Fruit fly (Drosophila melanogaster) whole organism: ENCODE data around the gene CG16826.

Experiments used
- CG8478 ChIP-seq: fragments of >200 bp; optimal IDR thresholded peaks from 2 replicates; lab custom pipeline; 2018; ENCODE audit warnings: inconsistent platforms
- Dll ChIP-seq: fragments of >200 bp; optimal IDR thresholded peaks from 2 replicates; lab custom pipeline; 2017
- EcR ChIP-seq, 2 experiments: fragments of >200 bp; optimal IDR thresholded peaks; 2 replicates each; lab custom pipeline; 2017; ENCODE audit warnings: missing biosample characterization in 2 of 2, missing genetic modification characterization in 2 of 2, missing genetic modification reagents in 2 of 2
- pan ChIP-seq: fragments of >200 bp; optimal IDR thresholded peaks from 2 replicates; lab custom pipeline; 2017
- psq ChIP-seq: fragments of >200 bp; optimal IDR thresholded peaks from 2 replicates; lab custom pipeline; 2017
- usp ChIP-seq: fragments of >200 bp; optimal IDR thresholded peaks from 2 replicates; lab custom pipeline; 2017; ENCODE audit warnings: missing biosample characterization, missing genetic modification characterization, mixed read lengths

CG16826 gene

dm6 chr2L:13361465-13361864, 13.9 kb downstream of the CG16826 start, which contains the start of gene CG9377:
CG9377 (minus strand) TSS chr2L:13361565.
- TF ChIP-seq pan (lab: Kevin White, UChicago), result no peak
- no peak for TF ChIP-seq usp
- TF ChIP-seq Dll (lab: Kevin White, UChicago), result no peak
- no peak for TF ChIP-seq psq (lab: Kevin White, UChicago)
- no peak for TF ChIP-seq CG8478
- no peak for TF ChIP-seq EcR (GFP tag; optimal IDR thresholded peaks at IDR 0.05; lab: Kevin White, UChicago)

DNA sequence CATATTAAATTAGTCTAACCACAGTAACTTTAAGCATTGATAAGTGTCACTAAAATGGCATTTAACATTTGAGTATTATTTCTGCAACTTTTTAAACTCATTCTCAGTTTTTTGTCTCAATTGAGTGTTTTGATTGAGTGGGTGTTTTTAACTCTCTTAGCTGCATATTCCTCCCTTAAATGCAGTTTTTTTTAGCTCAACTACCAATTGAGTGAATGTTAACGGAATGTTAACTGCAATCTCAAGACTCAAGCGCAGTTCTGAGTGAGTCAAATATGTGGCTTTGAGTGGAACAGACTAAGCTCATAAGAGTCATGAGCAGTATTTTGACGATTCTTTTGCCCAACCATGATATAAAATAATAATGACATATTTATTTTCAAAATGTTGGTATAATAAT, 15.4 kb downstream of the CG16826 start:
- TF ChIP-seq Dll (lab: Kevin White, UChicago) (no peak), usp (no peak), psq (lab: Kevin White, UChicago) (no peak), CG8478 (no peak), pan (lab: Kevin White, UChicago) (no peak), EcR (GFP tag; optimal IDR thresholded peaks at IDR 0.05; lab: Kevin White, UChicago) (no peak)

DNA sequence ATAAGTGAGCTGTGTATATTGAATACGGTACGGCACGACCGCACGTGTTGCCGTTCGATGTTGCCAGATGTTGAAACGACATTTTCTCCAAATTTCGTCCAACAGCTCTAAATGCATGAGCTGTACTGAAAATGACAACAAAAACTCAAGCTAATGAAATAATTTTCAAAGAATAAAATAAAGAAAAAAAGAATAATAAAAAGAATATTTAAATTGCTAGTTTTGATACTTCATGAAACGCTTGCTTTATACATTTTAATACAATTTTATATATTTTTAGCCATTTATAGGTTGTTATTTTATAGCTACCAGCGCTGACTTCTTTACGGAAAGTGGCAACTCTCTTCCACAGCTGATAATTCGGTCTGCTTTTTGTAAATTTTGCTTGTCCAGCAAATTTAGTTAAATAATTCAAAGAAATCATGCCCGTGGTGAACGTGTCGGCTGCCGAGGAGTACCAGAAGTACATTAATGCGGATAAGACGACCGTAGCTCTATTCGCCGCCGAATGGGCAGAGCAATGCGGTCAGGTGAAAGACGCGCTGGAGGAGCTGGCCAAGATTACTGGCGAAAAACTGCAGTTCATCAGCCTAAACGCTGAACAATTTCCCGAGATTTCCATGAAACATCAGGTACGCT, 18.7 kb downstream of the CG16826 start, which contains the start of the genes Nnp-1 and Grx3:
Nnp-1 (minus strand) TSS at position 81 of the 639 bp plus-strand sequence.
Grx3 (plus strand) TSS at position 339 of the 639 bp plus-strand sequence.
- TF ChIP-seq EcR (GFP tag; optimal IDR thresholded peaks at IDR 0.05; lab: Kevin White, UChicago) (no peak), pan (lab: Kevin White, UChicago) (no peak), usp (no peak), Dll (lab: Kevin White, UChicago) (no peak), CG8478 (no peak), psq (lab: Kevin White, UChicago) (no peak)

DNA sequence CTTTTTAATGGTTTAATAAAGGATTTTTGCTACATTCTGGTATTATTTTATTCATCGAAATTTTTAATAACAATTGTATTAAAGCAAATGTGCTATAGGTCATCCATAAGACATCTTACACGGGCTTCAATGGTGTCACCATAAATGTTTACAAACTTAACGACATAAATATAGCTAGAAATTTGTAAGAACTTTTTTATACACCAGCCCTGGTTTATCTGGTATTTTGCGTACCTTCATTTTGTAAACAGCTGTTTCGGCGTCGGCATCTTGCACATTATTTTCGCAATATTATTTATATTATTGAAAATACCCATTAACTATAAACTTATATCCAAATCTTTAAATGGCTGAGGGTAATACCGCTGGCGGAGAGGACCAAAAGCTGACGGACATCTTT, 19.8 kb downstream of the CG16826 start, which contains the start of gene Tap42:
Tap42 (plus strand) TSS at position 240 of the 400 bp plus-strand sequence.
- TF ChIP-seq pan (lab: Kevin White, UChicago) (no peak), CG8478 (no peak), EcR (GFP tag; optimal IDR thresholded peaks at IDR 0.05; lab: Kevin White, UChicago) (no peak), usp (no peak), psq (lab: Kevin White, UChicago) (no peak), Dll (lab: Kevin White, UChicago) (no peak)

DNA sequence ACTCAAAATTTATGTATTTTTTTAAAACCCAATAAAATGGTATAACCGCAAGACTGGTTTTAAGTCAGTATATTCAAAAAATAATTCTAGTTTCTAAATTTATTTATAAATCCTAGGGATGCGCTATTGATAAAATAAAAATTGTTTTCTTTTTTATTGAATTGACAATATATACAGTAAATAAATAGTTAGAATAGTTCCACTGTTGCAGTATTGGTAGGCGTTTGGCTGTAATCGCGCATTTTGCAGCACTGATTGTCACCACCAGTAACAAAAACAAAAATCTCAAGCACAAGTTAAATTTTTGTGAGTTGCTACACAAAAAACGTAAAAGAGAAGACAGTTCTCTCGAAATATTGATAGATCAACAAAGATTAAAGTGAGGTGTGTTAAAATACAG, 21.4 kb downstream of the CG16826 start, which contains the start of gene CG31855:
CG31855 (plus strand) TSS at position 265 of the 400 bp plus-strand sequence.
- no peak for TF ChIP-seq EcR (GFP tag; optimal IDR thresholded peaks at IDR 0.05; lab: Kevin White, UChicago)
- no peak for TF ChIP-seq Dll (lab: Kevin White, UChicago)
- no peak for TF ChIP-seq usp
- TF ChIP-seq CG8478, result no peak
- no peak for TF ChIP-seq pan (lab: Kevin White, UChicago)
- no peak for TF ChIP-seq psq (lab: Kevin White, UChicago)

DNA sequence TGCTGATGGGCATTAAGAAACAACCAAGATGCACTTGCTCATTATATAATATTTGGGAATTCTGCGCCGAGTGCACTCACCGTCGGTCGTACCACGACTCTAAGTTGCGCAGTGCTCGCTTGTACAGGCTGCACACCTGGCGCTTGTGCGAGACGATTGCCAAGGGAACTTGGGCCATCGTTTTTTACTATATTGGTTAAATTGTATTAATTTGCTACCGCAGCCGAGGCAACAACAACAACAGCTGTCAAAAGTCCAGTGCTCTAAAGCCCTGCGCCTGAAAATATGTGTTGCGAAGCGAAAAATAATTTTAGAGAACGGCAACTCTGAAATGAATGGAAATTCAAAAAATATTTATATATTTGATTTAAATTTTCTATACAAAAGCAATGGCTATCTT, 23.2 kb downstream of the CG16826 start, which contains the start of gene ND-B22:
ND-B22 (minus strand) TSS at position 349 of the 400 bp plus-strand sequence.
- TF ChIP-seq Dll (lab: Kevin White, UChicago), result no peak
- TF ChIP-seq CG8478, result no peak
- no peak for TF ChIP-seq psq (lab: Kevin White, UChicago)
- no peak for TF ChIP-seq pan (lab: Kevin White, UChicago)
- no peak for TF ChIP-seq usp
- TF ChIP-seq EcR (GFP tag; optimal IDR thresholded peaks at IDR 0.05; lab: Kevin White, UChicago), result no peak

DNA sequence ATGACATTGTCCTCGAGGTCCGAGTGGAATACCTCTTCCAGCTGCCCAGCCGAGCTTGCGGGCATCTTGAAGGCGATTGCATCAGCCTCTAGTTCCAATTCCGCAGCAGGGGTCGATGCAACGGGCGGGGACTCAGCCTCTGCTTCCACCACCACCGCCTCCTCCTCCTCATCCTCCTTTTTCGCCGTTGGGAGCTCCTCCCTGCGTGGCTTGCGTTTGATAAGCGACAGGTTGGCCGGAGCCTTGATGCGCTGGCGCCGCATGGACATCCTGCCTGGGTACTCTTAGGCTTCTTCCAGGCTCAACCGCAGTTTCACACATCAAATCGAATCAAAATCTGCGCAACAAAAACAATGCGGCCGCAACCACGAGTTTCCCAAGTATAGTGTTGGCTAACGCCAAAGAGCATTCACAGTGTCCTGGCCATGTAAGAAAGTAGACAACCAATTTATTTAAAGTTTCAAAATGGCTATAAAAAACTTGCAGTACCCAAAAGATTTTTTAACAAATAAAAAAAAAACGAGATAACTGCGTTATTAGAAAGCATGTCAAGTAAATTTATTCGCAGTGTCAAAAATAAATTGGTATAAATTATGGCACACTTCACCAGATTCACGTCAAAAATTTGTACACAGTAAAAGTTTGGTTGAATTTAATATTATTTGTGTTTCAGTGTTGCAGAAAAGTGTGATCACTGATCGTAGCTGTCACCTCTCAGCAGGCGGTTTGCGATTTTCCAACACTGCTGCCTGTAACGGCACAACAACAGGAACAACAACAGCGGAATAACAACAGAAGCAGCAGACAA, 26.1 kb downstream of the CG16826 start, which contains the start of the genes Bdp1 and CG6565:
Bdp1 (minus strand) TSS at position 456 of the 808 bp plus-strand sequence.
CG6565 (plus strand) TSS at position 585 of the 808 bp plus-strand sequence.
- TF ChIP-seq psq (lab: Kevin White, UChicago) (no peak), usp (no peak), Dll (lab: Kevin White, UChicago) (no peak), CG8478 (no peak), EcR (GFP tag; optimal IDR thresholded peaks at IDR 0.05; lab: Kevin White, UChicago) (no peak), pan (lab: Kevin White, UChicago) (no peak)

- no peak for TF ChIP-seq Dll (lab: Kevin White, UChicago)
- no peak for TF ChIP-seq CG8478
- no peak for TF ChIP-seq psq (lab: Kevin White, UChicago)
- TF ChIP-seq pan (lab: Kevin White, UChicago), result no peak
- no peak for TF ChIP-seq usp
- TF ChIP-seq EcR (GFP tag; optimal IDR thresholded peaks at IDR 0.05; lab: Kevin White, UChicago), result no peak
Observed at dm6 chr2L:13376086-13376485, 28.5 kb downstream of the CG16826 start.

DNA sequence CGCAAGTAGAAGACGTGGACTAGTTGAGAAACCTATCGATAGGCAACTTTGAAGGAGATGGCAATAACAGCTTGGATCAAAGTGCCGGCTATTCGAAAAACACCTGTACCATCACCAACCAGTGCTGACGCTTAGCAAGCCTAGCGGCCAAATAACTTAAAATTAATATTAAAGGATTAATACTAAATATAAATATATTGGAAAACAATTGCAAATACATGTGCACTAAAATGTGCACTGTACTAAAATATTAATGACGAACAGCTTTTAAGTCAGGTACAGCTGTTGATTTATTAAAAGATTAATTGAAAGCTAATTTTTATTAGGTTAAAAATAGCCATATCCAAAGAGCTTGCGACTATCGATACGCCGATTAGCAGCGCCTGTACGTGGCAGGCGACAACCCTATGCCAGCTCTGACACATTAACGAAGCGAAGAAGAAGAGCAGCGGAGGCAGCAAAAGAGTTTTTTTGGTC, 31.0 kb downstream of the CG16826 start, which contains the start of the genes CG9302 and beta'COP:
CG9302 (minus strand) TSS at position 51 of the 477 bp plus-strand sequence.
beta'COP (plus strand) TSS at position 415 of the 477 bp plus-strand sequence.
- TF ChIP-seq Dll (lab: Kevin White, UChicago) (no peak), pan (lab: Kevin White, UChicago) (peak; percentile 83)

DNA sequence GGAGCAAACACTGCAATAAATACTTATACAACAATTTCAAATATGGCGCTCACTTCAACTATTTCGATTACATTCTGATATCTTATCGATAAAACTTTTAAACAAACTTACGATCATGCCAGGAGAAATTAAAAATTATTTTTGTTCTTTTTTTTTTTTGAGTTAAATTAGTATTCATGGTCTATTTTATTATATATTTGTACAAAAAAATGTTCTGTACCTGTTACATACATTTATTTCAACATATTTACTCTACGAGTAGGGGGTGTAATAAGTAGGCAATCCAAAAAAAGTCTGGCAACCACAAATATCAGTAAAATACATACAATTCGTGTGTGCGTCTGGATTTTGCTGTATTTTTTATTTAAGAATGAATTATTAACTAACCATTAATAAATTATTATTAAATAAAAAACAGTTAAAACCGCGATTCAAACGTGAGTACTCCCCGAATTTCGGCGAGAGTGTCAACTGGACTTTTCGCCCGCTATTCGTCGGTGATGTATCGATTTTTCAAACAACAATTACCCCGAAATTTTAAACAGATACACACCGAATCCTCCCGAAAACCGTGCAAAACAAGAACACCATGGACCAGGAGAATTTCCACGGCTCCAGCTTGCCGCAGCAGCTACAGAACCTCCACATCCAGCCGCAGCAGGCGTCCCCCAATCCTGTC, 34.9 kb downstream of the CG16826 start, which contains the start of gene loqs:
loqs (plus strand) TSS at position 302 of the 679 bp plus-strand sequence.
- TF ChIP-seq CG8478 (no peak), Dll (lab: Kevin White, UChicago) (no peak), psq (lab: Kevin White, UChicago) (no peak), pan (lab: Kevin White, UChicago) (no peak), EcR (GFP tag; optimal IDR thresholded peaks at IDR 0.05; lab: Kevin White, UChicago) (no peak), usp (no peak)

DNA sequence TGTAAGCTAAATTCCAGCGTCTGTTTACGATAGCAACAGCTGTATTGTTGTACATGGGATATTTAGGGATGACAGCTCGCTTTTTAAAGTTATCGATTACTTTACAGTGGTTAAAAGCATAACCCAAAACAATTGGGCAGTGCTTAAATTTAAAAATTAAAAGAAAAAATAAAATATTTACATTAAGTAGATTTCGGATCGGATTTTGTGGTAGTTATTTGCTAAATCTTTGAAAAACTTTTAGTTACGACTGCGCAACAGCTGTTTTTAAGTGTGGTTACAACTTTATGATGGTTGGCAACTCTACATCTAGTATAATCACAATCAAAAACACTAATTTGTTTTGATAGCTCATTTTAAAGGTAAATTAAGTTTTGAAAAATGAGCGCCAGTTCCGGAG, 39.7 kb downstream of the CG16826 start, which contains the start of the genes Ing5 and CG7099:
Ing5 (minus strand) TSS at position 58 of the 400 bp plus-strand sequence.
CG7099 (plus strand) TSS at position 317 of the 400 bp plus-strand sequence.
- TF ChIP-seq usp (no peak), psq (lab: Kevin White, UChicago) (no peak), pan (lab: Kevin White, UChicago) (no peak), Dll (lab: Kevin White, UChicago) (no peak), EcR (GFP tag; optimal IDR thresholded peaks at IDR 0.05; lab: Kevin White, UChicago) (no peak), CG8478 (no peak)
